Fruit fly (Drosophila melanogaster) whole organism, adult: ENCODE data around the gene CG11583.

Experiments used
- CG12768 ChIP-seq: fragments of 200-800 bp; sonication (Bioruptor generic); optimal IDR thresholded peaks from 2 replicates; lab custom pipeline; 2017; ENCODE audit warnings: missing biosample characterization, missing genetic modification characterization, mild to moderate bottlenecking, moderate library complexity, missing genetic modification reagents
- CG1620 ChIP-seq: fragments of 200-800 bp; sonication (Bioruptor generic); optimal IDR thresholded peaks from 2 replicates; lab custom pipeline; 2016; ENCODE audit warnings: missing biosample characterization, missing genetic modification characterization
- CG33017 ChIP-seq: fragments of 200-800 bp; sonication (Bioruptor generic); optimal IDR thresholded peaks from 2 replicates; lab custom pipeline; 2018; ENCODE audit warnings: missing biosample characterization, mild to moderate bottlenecking, missing genetic modification characterization, moderate library complexity
- CG7045 ChIP-seq: fragments of 200-800 bp; sonication (Bioruptor generic); optimal IDR thresholded peaks from 2 replicates; lab custom pipeline; 2017; ENCODE audit warnings: missing biosample characterization, mild to moderate bottlenecking, missing genetic modification characterization
- CG7101 ChIP-seq: fragments of 200-800 bp; sonication (Bioruptor generic); optimal IDR thresholded peaks from 2 replicates; lab custom pipeline; 2018; ENCODE audit warnings: missing biosample characterization, mild to moderate bottlenecking, missing genetic modification characterization, moderate library complexity
- Hr96 ChIP-seq: fragments of 200-800 bp; sonication (Bioruptor generic); optimal IDR thresholded peaks from 2 replicates; lab custom pipeline; 2016; ENCODE audit warnings: missing biosample characterization, missing genetic modification characterization
- Mnt ChIP-seq: fragments of 200-800 bp; sonication (Bioruptor generic); optimal IDR thresholded peaks from 2 replicates; lab custom pipeline; 2016; ENCODE audit warnings: missing biosample characterization, mild to moderate bottlenecking, missing genetic modification characterization
- bab1 ChIP-seq: fragments of 200-800 bp; sonication (Bioruptor generic); optimal IDR thresholded peaks from 3 replicates; lab custom pipeline; 2019; ENCODE audit warnings: missing biosample characterization, mild to moderate bottlenecking, missing genetic modification characterization, moderate library complexity
- cic ChIP-seq: fragments of 200-800 bp; sonication (Bioruptor generic); optimal IDR thresholded peaks from 2 replicates; lab custom pipeline; 2017; ENCODE audit warnings: missing biosample characterization, mild to moderate bottlenecking, missing genetic modification characterization, moderate library complexity
- cnc ChIP-seq, 2 experiments: fragments of >200 bp; optimal IDR thresholded peaks; 2 replicates each; lab custom pipeline; 2017
- kay ChIP-seq: fragments of 200-800 bp; sonication (Bioruptor generic); peaks from one replicate; lab custom pipeline; 2016; ENCODE audit warnings: missing biosample characterization, missing genetic modification characterization, borderline replicate concordance
- pad ChIP-seq: fragments of 200-800 bp; sonication (Bioruptor generic); optimal IDR thresholded peaks from 3 replicates; lab custom pipeline; 2017; ENCODE audit warnings: missing biosample characterization, missing genetic modification characterization, mild to moderate bottlenecking, moderate library complexity, missing genetic modification reagents
- tj ChIP-seq: fragments of 200-800 bp; sonication (Bioruptor generic); optimal IDR thresholded peaks from 3 replicates; lab custom pipeline; 2017; ENCODE audit warnings: missing biosample characterization, mild to moderate bottlenecking, missing genetic modification characterization, moderate library complexity

DNA sequence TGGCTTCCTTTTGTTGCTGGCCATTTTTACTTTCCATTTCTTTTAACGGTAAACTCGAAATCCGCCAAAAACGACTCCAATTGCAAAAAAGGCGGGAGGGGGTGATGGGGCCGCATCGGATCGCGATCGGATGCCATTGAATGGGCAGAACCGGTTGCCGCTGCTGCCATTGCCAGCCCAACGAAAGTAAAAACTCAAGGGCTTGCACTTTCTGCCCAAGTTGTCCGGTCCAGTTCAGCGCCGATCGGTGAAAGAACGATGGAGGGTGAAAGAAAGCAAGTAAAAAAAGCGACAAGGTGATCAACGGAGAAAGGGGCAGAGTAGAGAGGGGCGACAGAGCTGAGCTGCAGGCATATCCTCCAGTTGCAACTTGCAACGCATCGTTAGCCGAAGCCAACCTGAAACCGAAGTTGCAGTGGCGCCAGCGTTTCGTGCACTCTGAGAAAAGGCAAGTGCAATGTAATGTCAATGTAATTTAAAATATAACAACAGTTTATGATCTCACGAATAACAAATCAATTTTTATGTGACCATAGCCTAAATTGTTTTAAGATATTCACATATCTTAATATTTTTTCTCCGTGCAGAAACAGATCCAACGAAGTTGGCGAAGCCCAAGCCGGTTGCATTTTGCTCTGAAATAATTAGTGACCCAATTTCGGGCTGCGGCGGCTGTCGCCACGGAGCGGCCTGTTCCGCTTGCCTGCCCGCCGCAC is 21.8 kb upstream of the CG11583 start:
- TF ChIP-seq tj (GFP tag; lab: Kevin White, UChicago), result no peak
- no peak for TF ChIP-seq CG7101 (tag; lab: Kevin White, UChicago)
- TF ChIP-seq cic (GFP tag; lab: Kevin White, UChicago), result no peak
- TF ChIP-seq CG12768 (GFP tag; lab: Kevin White, UChicago), result no peak
- no peak for TF ChIP-seq CG7045 (GFP tag; lab: Kevin White, UChicago)
- no peak for TF ChIP-seq kay
- TF ChIP-seq CG1620 (GFP tag; lab: Kevin White, UChicago), result no peak
- no peak for TF ChIP-seq CG33017 (tag; lab: Kevin White, UChicago)
- no peak for TF ChIP-seq Hr96 (GFP tag; lab: Kevin White, UChicago)
- TF ChIP-seq cnc (optimal IDR thresholded peaks at IDR 0.05; lab: Kevin White, UChicago), result no peak
- no peak for TF ChIP-seq Mnt (GFP tag; lab: Kevin White, UChicago)
- TF ChIP-seq bab1 (GFP tag; lab: Kevin White, UChicago), result no peak
- no peak for TF ChIP-seq pad (GFP tag; lab: Kevin White, UChicago)
